Fruit fly (Drosophila melanogaster) whole organism, prepupa: Measurements from ENCODE around the gene BckdhA.

ENCODE experiments used
- CG10669 ChIP-seq: fragments of 200-800 bp; sonication (Bioruptor generic); optimal IDR thresholded peaks from 3 replicates; lab custom pipeline; 2018; ENCODE audit warnings: missing biosample characterization, mild to moderate bottlenecking, missing genetic modification characterization, moderate library complexity
- CG15336 ChIP-seq: fragments of 200-800 bp; sonication (Bioruptor generic); IDR thresholded peaks from 2 replicates; pipeline ENCODE4 v1.3.6; 2022; ENCODE audit warnings: missing biosample characterization, missing genetic modification characterization
- CG16779 ChIP-seq: fragments of 200-800 bp; sonication (Bioruptor generic); optimal IDR thresholded peaks from 3 replicates; lab custom pipeline; 2017; ENCODE audit warnings: missing biosample characterization, mild to moderate bottlenecking, missing genetic modification characterization
- CG31627 ChIP-seq: fragments of 200-800 bp; sonication (Bioruptor generic); optimal IDR thresholded peaks from 3 replicates; lab custom pipeline; 2016; ENCODE audit warnings: missing biosample characterization, missing genetic modification characterization
- CG4318 ChIP-seq: fragments of 200-800 bp; sonication (Bioruptor generic); optimal IDR thresholded peaks from 3 replicates; lab custom pipeline; 2017; ENCODE audit warnings: missing biosample characterization, mild to moderate bottlenecking, missing genetic modification characterization
- CG6792 ChIP-seq: fragments of 200-800 bp; sonication (Bioruptor generic); optimal IDR thresholded peaks from 3 replicates; lab custom pipeline; 2016; ENCODE audit warnings: missing biosample characterization, missing genetic modification characterization
- CG9139 ChIP-seq: fragments of 200-800 bp; sonication (Bioruptor generic); optimal IDR thresholded peaks from 3 replicates; lab custom pipeline; 2017; ENCODE audit warnings: missing biosample characterization, mild to moderate bottlenecking, missing genetic modification characterization
- Eip75B ChIP-seq: fragments of 200-800 bp; sonication (Bioruptor generic); optimal IDR thresholded peaks from 3 replicates; lab custom pipeline; 2016; ENCODE audit warnings: missing biosample characterization, missing genetic modification characterization
- Eip78C ChIP-seq: fragments of 200-800 bp; sonication (Bioruptor generic); peaks from one replicate; lab custom pipeline; 2016; ENCODE audit warnings: missing biosample characterization, missing genetic modification characterization
- Hr4 ChIP-seq: fragments of 200-800 bp; sonication (Bioruptor generic); optimal IDR thresholded peaks from 3 replicates; lab custom pipeline; 2016; ENCODE audit warnings: missing biosample characterization, missing genetic modification characterization
- Met ChIP-seq: fragments of 200-800 bp; sonication (Bioruptor generic); optimal IDR thresholded peaks from 3 replicates; lab custom pipeline; 2016; ENCODE audit warnings: missing biosample characterization, missing genetic modification characterization
- Sox102F ChIP-seq: fragments of 200-800 bp; sonication (Bioruptor generic); optimal IDR thresholded peaks from 2 replicates; lab custom pipeline; 2016; ENCODE audit warnings: missing biosample characterization, mild to moderate bottlenecking, missing genetic modification characterization
- dsx ChIP-seq: fragments of 200-800 bp; optimal IDR thresholded peaks from 3 replicates; lab custom pipeline; 2019; ENCODE audit warnings: missing biosample characterization, mild to moderate bottlenecking, missing genetic modification characterization, moderate library complexity; ENCODE audit not compliant: poor library complexity, severe bottlenecking
- salr ChIP-seq, 2 experiments: fragments of 200-800 bp; sonication (Bioruptor generic); optimal IDR thresholded peaks; 3 replicates each; lab custom pipeline; 2016 to 2018; ENCODE audit warnings: missing biosample characterization in 2 of 2, missing genetic modification characterization in 2 of 2, mild to moderate bottlenecking in 1 of 2

DNA sequence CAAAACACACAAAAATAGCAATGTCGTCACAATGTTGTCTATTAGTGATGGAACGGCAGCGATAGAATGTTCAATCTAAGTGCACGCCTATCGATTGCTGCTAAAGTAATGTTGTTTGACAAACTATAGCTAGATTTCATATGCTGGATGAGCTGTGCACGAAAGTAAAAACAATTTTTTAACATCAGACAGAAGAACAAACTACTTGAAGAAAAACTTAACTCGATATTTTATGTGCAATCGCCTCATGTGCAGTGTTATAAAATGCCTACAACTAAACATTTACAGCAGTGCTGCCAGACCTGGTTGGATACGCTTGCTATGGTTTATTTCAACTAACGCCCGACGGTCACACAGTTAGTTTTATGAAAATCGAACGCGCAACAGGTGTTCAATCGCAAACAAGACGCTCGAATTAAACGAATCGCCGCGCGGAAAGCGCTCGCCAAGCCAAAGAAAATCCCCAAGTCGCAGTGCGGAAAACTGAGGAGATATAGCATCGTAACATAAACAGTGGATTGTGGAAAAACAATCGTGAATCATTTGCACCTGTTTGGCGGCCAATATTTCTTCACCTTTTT lies 35.5 kb downstream of the BckdhA start, which contains the start of the genes bocks and CG8312:
- TF ChIP-seq Hr4 (GFP tag; lab: Kevin White, UChicago): no peak
- TF ChIP-seq CG10669 (GFP tag; lab: Kevin White, UChicago): no peak
- TF ChIP-seq CG6792 (GFP tag; lab: Kevin White, UChicago): peak; percentile 16
- TF ChIP-seq Eip78C (GFP tag; lab: Kevin White, UChicago): no peak
- no peak for TF ChIP-seq CG9139
- no peak for TF ChIP-seq Met
- TF ChIP-seq Sox102F (GFP tag; lab: Kevin White, UChicago): no peak
- TF ChIP-seq CG16779 (tag; lab: Kevin White, UChicago): no peak
- no peak for TF ChIP-seq CG4318 (GFP tag; lab: Kevin White, UChicago)
- peak; percentile 52 for TF ChIP-seq CG31627 (GFP tag; lab: Kevin White, UChicago)
- no peak for TF ChIP-seq salr (GFP tag; optimal IDR thresholded peaks at IDR 0.05; lab: Kevin White, UChicago)
- no peak for TF ChIP-seq CG15336
- peak; percentile 96 for TF ChIP-seq dsx (GFP tag; lab: Kevin White, UChicago)
- no peak for TF ChIP-seq Eip75B
